Worm (Caenorhabditis elegans) whole organism, midembryonic: Measurements from ENCODE around the gene mcm-7.

Source experiments
- T22C8.4 ChIP-seq: fragments of 200-800 bp; sonication (Bioruptor generic); IDR thresholded peaks from 2 replicates; pipeline ENCODE4 v1.3.6; 2022; ENCODE audit warnings: missing genetic modification characterization, missing compliant biosample characterization
- cog-1 ChIP-seq: sonication (generic microtip); optimal IDR thresholded peaks from 2 replicates; lab custom pipeline; 2016; ENCODE audit warnings: missing genetic modification characterization, missing compliant biosample characterization
- flt-1 ChIP-seq: fragments of 200-800 bp; sonication (Bioruptor generic); IDR thresholded peaks from 2 replicates; pipeline ENCODE4 v1.3.6; 2022; ENCODE audit warnings: missing genetic modification characterization, missing compliant biosample characterization
- klf-2 ChIP-seq: fragments of 200-800 bp; sonication (Bioruptor generic); conservative IDR thresholded peaks from 2 replicates; pipeline ENCODE4 v1.3.6; 2022; ENCODE audit warnings: missing genetic modification reagents, missing genetic modification characterization, missing compliant biosample characterization
- ref-1 ChIP-seq: fragments of 200-800 bp; sonication (Bioruptor generic); conservative IDR thresholded peaks from 2 replicates; pipeline ENCODE4 v1.3.6; 2022; ENCODE audit warnings: missing genetic modification reagents, missing genetic modification characterization, missing compliant biosample characterization
- tab-1 ChIP-seq: fragments of 200-800 bp; sonication (Bioruptor generic); IDR thresholded peaks from 2 replicates; pipeline ENCODE4 v1.3.6; 2022; ENCODE audit warnings: missing genetic modification characterization, missing compliant biosample characterization
- ztf-23 ChIP-seq: fragments of 200-800 bp; sonication (Bioruptor generic); IDR thresholded peaks from 2 replicates; pipeline ENCODE4 v1.3.6; 2022; ENCODE audit warnings: missing genetic modification reagents, missing genetic modification characterization, missing compliant biosample characterization
- ztf-29 ChIP-seq: fragments of 200-800 bp; sonication (Bioruptor generic); IDR thresholded peaks from 2 replicates; pipeline ENCODE4 v1.3.6; 2022; ENCODE audit warnings: missing genetic modification reagents, missing genetic modification characterization, missing compliant biosample characterization

ce11 chrV:4302842-4303241 lies 44.1 kb upstream of the mcm-7 start:
- TF ChIP-seq flt-1: no peak
- TF ChIP-seq tab-1: no peak
- TF ChIP-seq klf-2 (GFP tag; lab: Robert Waterston, UW): no peak
- no peak for TF ChIP-seq T22C8.4 (GFP tag; lab: Robert Waterston, UW)
- TF ChIP-seq cog-1 (tag; lab: Kevin White, UChicago): no peak
- TF ChIP-seq ref-1: no peak
- no peak for TF ChIP-seq ztf-23 (GFP tag; lab: Robert Waterston, UW)
- no peak for TF ChIP-seq ztf-29
